Worm (Caenorhabditis elegans): ENCODE results near the gene F56C9.8.

DNA sequence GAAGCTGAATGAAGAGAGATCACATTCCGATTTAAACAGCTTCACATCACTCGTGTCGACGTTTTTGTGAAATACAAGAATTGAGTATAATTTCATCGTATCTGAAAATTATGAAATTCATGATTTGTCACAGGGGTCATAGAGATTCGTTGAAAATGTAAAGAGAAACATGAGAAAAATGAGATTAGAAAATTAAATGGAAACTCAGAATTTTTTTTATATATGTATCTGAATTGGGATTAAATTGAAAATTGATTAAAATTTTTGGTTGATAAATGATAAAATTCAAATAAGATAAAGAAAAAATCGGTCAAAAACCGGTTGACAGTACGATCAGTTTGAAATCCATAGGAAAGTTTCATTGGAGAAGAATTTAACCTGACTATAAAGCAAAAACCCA is 31.8 kb downstream of the F56C9.8 start, which contains the start of gene ykt-6:
- TF ChIP-seq nhr-25 (tag; optimal IDR thresholded peaks at IDR 0.05; ENCODE audit: borderline replicate concordance, insufficient read depth) (no peak), ceh-82 (tag; optimal IDR thresholded peaks at IDR 0.05) (no peak), mdl-1 (tag; optimal IDR thresholded peaks at IDR 0.05) (no peak), fkh-10 (GFP tag; optimal IDR thresholded peaks at IDR 0.05) (no peak), nhr-111 (GFP tag; optimal IDR thresholded peaks at IDR 0.05) (no peak), unc-39 (tag; optimal IDR thresholded peaks at IDR 0.05) (no peak), hlh-30 (tag; optimal IDR thresholded peaks at IDR 0.05; ENCODE audit: insufficient read depth) (no peak), unc-130 (GFP tag; optimal IDR thresholded peaks at IDR 0.05) (no peak), daf-8 (GFP tag; IDR thresholded peaks at IDR 0.05) (no peak), ama-1 (optimal IDR thresholded peaks at IDR 0.05) (no peak), ces-1 (GFP tag; optimal IDR thresholded peaks at IDR 0.05) (no peak), R02D3.7 (tag; optimal IDR thresholded peaks at IDR 0.05) (no peak), lir-3 (tag; optimal IDR thresholded peaks at IDR 0.05) (no peak)
